Worm (Caenorhabditis elegans) whole organism, midembryonic: ENCODE data around the gene pvf-1.

Source experiments
- T22C8.4 ChIP-seq: fragments of 200-800 bp; sonication (Bioruptor generic); IDR thresholded peaks from 2 replicates; pipeline ENCODE4 v1.3.6; 2022; ENCODE audit warnings: missing genetic modification characterization, missing compliant biosample characterization
- cog-1 ChIP-seq: sonication (generic microtip); optimal IDR thresholded peaks from 2 replicates; lab custom pipeline; 2016; ENCODE audit warnings: missing genetic modification characterization, missing compliant biosample characterization
- flt-1 ChIP-seq: fragments of 200-800 bp; sonication (Bioruptor generic); IDR thresholded peaks from 2 replicates; pipeline ENCODE4 v1.3.6; 2022; ENCODE audit warnings: missing genetic modification characterization, missing compliant biosample characterization
- klf-2 ChIP-seq: fragments of 200-800 bp; sonication (Bioruptor generic); conservative IDR thresholded peaks from 2 replicates; pipeline ENCODE4 v1.3.6; 2022; ENCODE audit warnings: missing genetic modification reagents, missing genetic modification characterization, missing compliant biosample characterization
- med-1 ChIP-seq: sonication (generic microtip); optimal IDR thresholded peaks from 2 replicates; lab custom pipeline; 2017; ENCODE audit warnings: missing genetic modification characterization, mild to moderate bottlenecking, missing compliant biosample characterization, antibody characterized with exemption, missing genetic modification reagents; ENCODE audit not compliant: insufficient read depth
- ref-1 ChIP-seq: fragments of 200-800 bp; sonication (Bioruptor generic); conservative IDR thresholded peaks from 2 replicates; pipeline ENCODE4 v1.3.6; 2022; ENCODE audit warnings: missing genetic modification reagents, missing genetic modification characterization, missing compliant biosample characterization
- tab-1 ChIP-seq: fragments of 200-800 bp; sonication (Bioruptor generic); IDR thresholded peaks from 2 replicates; pipeline ENCODE4 v1.3.6; 2022; ENCODE audit warnings: missing genetic modification characterization, missing compliant biosample characterization
- ztf-23 ChIP-seq: fragments of 200-800 bp; sonication (Bioruptor generic); IDR thresholded peaks from 2 replicates; pipeline ENCODE4 v1.3.6; 2022; ENCODE audit warnings: missing genetic modification reagents, missing genetic modification characterization, missing compliant biosample characterization
- ztf-29 ChIP-seq: fragments of 200-800 bp; sonication (Bioruptor generic); IDR thresholded peaks from 2 replicates; pipeline ENCODE4 v1.3.6; 2022; ENCODE audit warnings: missing genetic modification reagents, missing genetic modification characterization, missing compliant biosample characterization

pvf-1 gene

ce11 chrIII:1804477-1804876 lies 19.6 kb downstream of the pvf-1 start:
- TF ChIP-seq med-1 (GFP tag; lab: Kevin White, UChicago) (no peak), cog-1 (tag; lab: Kevin White, UChicago) (no peak), klf-2 (GFP tag; lab: Robert Waterston, UW) (no peak), tab-1 (GFP tag; lab: Robert Waterston, UW) (no peak), flt-1 (GFP tag; lab: Robert Waterston, UW) (no peak), ztf-29 (GFP tag; lab: Robert Waterston, UW) (no peak), T22C8.4 (GFP tag; lab: Robert Waterston, UW) (no peak), ref-1 (no peak), ztf-23 (GFP tag; lab: Robert Waterston, UW) (no peak)

ce11 chrIII:1803000-1803399 lies 21.1 kb downstream of the pvf-1 start:
- no peak for TF ChIP-seq flt-1 (GFP tag; lab: Robert Waterston, UW)
- no peak for TF ChIP-seq ztf-29 (GFP tag; lab: Robert Waterston, UW)
- no peak for TF ChIP-seq ref-1
- TF ChIP-seq ztf-23 (GFP tag; lab: Robert Waterston, UW): no peak
- no peak for TF ChIP-seq T22C8.4 (GFP tag; lab: Robert Waterston, UW)
- no peak for TF ChIP-seq klf-2 (GFP tag; lab: Robert Waterston, UW)
- TF ChIP-seq med-1 (GFP tag; lab: Kevin White, UChicago): no peak
- no peak for TF ChIP-seq cog-1 (tag; lab: Kevin White, UChicago)
- TF ChIP-seq tab-1 (GFP tag; lab: Robert Waterston, UW): no peak

- TF ChIP-seq ztf-29 (GFP tag; lab: Robert Waterston, UW): no peak
- no peak for TF ChIP-seq T22C8.4 (GFP tag; lab: Robert Waterston, UW)
- no peak for TF ChIP-seq ref-1
- no peak for TF ChIP-seq med-1 (GFP tag; lab: Kevin White, UChicago)
- TF ChIP-seq klf-2 (GFP tag; lab: Robert Waterston, UW): no peak
- no peak for TF ChIP-seq tab-1 (GFP tag; lab: Robert Waterston, UW)
- TF ChIP-seq ztf-23 (GFP tag; lab: Robert Waterston, UW): no peak
- no peak for TF ChIP-seq flt-1 (GFP tag; lab: Robert Waterston, UW)
- no peak for TF ChIP-seq cog-1 (tag; lab: Kevin White, UChicago)
Measured at ce11 chrIII:1799407-1799806, 24.7 kb downstream of the pvf-1 start.

- peak; percentile 73 for TF ChIP-seq T22C8.4 (GFP tag; lab: Robert Waterston, UW)
- TF ChIP-seq cog-1 (tag; lab: Kevin White, UChicago): no peak
Measured at ce11 chrIII:1794100-1794499, 30.0 kb downstream of the pvf-1 start.

ce11 chrIII:1793416-1793815 lies 30.7 kb downstream of the pvf-1 start:
- TF ChIP-seq med-1 (GFP tag; lab: Kevin White, UChicago) (no peak), T22C8.4 (GFP tag; lab: Robert Waterston, UW) (peak; percentile 66), klf-2 (GFP tag; lab: Robert Waterston, UW) (no peak)

- TF ChIP-seq ztf-23 (GFP tag; lab: Robert Waterston, UW): no peak
- TF ChIP-seq tab-1 (GFP tag; lab: Robert Waterston, UW): no peak
- no peak for TF ChIP-seq T22C8.4 (GFP tag; lab: Robert Waterston, UW)
- no peak for TF ChIP-seq med-1 (GFP tag; lab: Kevin White, UChicago)
- no peak for TF ChIP-seq ztf-29 (GFP tag; lab: Robert Waterston, UW)
- TF ChIP-seq flt-1 (GFP tag; lab: Robert Waterston, UW): no peak
- TF ChIP-seq cog-1 (tag; lab: Kevin White, UChicago): no peak
- no peak for TF ChIP-seq klf-2 (GFP tag; lab: Robert Waterston, UW)
- no peak for TF ChIP-seq ref-1
Measured at ce11 chrIII:1791949-1792348, 32.2 kb downstream of the pvf-1 start.

ce11 chrIII:1788972-1789371 lies 35.1 kb downstream of the pvf-1 start:
- TF ChIP-seq klf-2 (GFP tag; lab: Robert Waterston, UW) (no peak), cog-1 (tag; lab: Kevin White, UChicago) (no peak), ztf-23 (GFP tag; lab: Robert Waterston, UW) (no peak), flt-1 (GFP tag; lab: Robert Waterston, UW) (no peak)

- no peak for TF ChIP-seq cog-1 (tag; lab: Kevin White, UChicago)
- TF ChIP-seq ztf-23 (GFP tag; lab: Robert Waterston, UW): no peak
- no peak for TF ChIP-seq med-1 (GFP tag; lab: Kevin White, UChicago)
- no peak for TF ChIP-seq tab-1 (GFP tag; lab: Robert Waterston, UW)
- TF ChIP-seq ztf-29 (GFP tag; lab: Robert Waterston, UW): no peak
- no peak for TF ChIP-seq klf-2 (GFP tag; lab: Robert Waterston, UW)
- TF ChIP-seq ref-1: no peak
- TF ChIP-seq flt-1 (GFP tag; lab: Robert Waterston, UW): no peak
- no peak for TF ChIP-seq T22C8.4 (GFP tag; lab: Robert Waterston, UW)
Measured at ce11 chrIII:1788033-1788432, 36.1 kb downstream of the pvf-1 start, which contains the start of gene rimb-1. TSS of gene rimb-1 (plus strand) at chrIII:1788333.

- TF ChIP-seq ztf-23 (GFP tag; lab: Robert Waterston, UW) (peak; percentile 58; the same call in 1 of the 2 replicates), T22C8.4 (GFP tag; lab: Robert Waterston, UW) (no peak)
Measured at ce11 chrIII:1785776-1786175, 38.3 kb downstream of the pvf-1 start.

ce11 chrIII:1777969-1778368 lies 46.1 kb downstream of the pvf-1 start, which contains the start of gene Y39A3CL.4:
TSS of gene Y39A3CL.4 (minus strand) at chrIII:1778069.
- no peak for TF ChIP-seq klf-2 (GFP tag; lab: Robert Waterston, UW)
- TF ChIP-seq flt-1 (GFP tag; lab: Robert Waterston, UW): no peak
- TF ChIP-seq ztf-29 (GFP tag; lab: Robert Waterston, UW): no peak
- TF ChIP-seq ztf-23 (GFP tag; lab: Robert Waterston, UW): no peak
- TF ChIP-seq T22C8.4 (GFP tag; lab: Robert Waterston, UW): no peak
